Worm (Caenorhabditis elegans) whole organism, L2 larva: ENCODE data around the gene T05E12.8.

Source experiments
- C34F6.9 ChIP-seq: fragments of 150-350 bp; optimal IDR thresholded peaks from 2 replicates; lab custom pipeline; 2014; ENCODE audit warnings: missing biosample characterization, missing genetic modification characterization
- F13H6.1 ChIP-seq: sonication (generic microtip); optimal IDR thresholded peaks from 2 replicates; lab custom pipeline; 2016; ENCODE audit warnings: missing genetic modification characterization, missing compliant biosample characterization
- ZK546.5 ChIP-seq: sonication (generic microtip); optimal IDR thresholded peaks from 2 replicates; lab custom pipeline; 2017; ENCODE audit warnings: missing biosample characterization, missing genetic modification characterization
- alr-1 ChIP-seq: fragments of 150-350 bp; optimal IDR thresholded peaks from 2 replicates; lab custom pipeline; 2014; ENCODE audit warnings: missing biosample characterization, missing genetic modification characterization
- ama-1 ChIP-seq: fragments of 150-350 bp; optimal IDR thresholded peaks from 2 replicates; lab custom pipeline; 2018; ENCODE audit warnings: inconsistent platforms
- blmp-1 ChIP-seq: sonication (generic microtip); optimal IDR thresholded peaks from 2 replicates; lab custom pipeline; 2017; ENCODE audit warnings: missing genetic modification characterization, mild to moderate bottlenecking, missing compliant biosample characterization, antibody characterized with exemption, moderate library complexity; ENCODE audit not compliant: insufficient read depth
- ceh-16 ChIP-seq: fragments of 150-350 bp; optimal IDR thresholded peaks from 2 replicates; lab custom pipeline; 2014; ENCODE audit warnings: missing biosample characterization, missing genetic modification characterization
- ceh-82 ChIP-seq: fragments of 150-350 bp; optimal IDR thresholded peaks from 2 replicates; lab custom pipeline; 2014; ENCODE audit warnings: missing biosample characterization, missing genetic modification characterization
- crh-2 ChIP-seq: sonication (generic microtip); optimal IDR thresholded peaks from 2 replicates; lab custom pipeline; 2017; ENCODE audit warnings: missing biosample characterization, missing genetic modification characterization
- dmd-4 ChIP-seq: sonication (generic microtip); optimal IDR thresholded peaks from 2 replicates; lab custom pipeline; 2017; ENCODE audit warnings: missing biosample characterization, missing genetic modification characterization
- elt-1 ChIP-seq: fragments of 150-350 bp; optimal IDR thresholded peaks from 2 replicates; lab custom pipeline; 2014; ENCODE audit warnings: missing biosample characterization, missing genetic modification characterization
- fos-1 ChIP-seq: fragments of 150-350 bp; optimal IDR thresholded peaks from 2 replicates; lab custom pipeline; 2014; ENCODE audit warnings: missing biosample characterization, missing genetic modification characterization
- lin-11 ChIP-seq: fragments of 150-350 bp; sonication (generic microtip); optimal IDR thresholded peaks from 2 replicates; lab custom pipeline; 2014; ENCODE audit warnings: missing biosample characterization, missing genetic modification characterization, inconsistent platforms, mixed read lengths
- lin-13 ChIP-seq: fragments of 150-350 bp; optimal IDR thresholded peaks from 2 replicates; lab custom pipeline; 2014; ENCODE audit warnings: missing biosample characterization, missing genetic modification reagents, missing genetic modification characterization
- lsy-2 ChIP-seq, 2 experiments: fragments of 150-350 bp in 1 of 2; sonication (generic microtip) in 1 of 2; optimal IDR thresholded peaks; 2 replicates each; lab custom pipeline; 2014 to 2017; ENCODE audit warnings: missing biosample characterization in 2 of 2, missing genetic modification characterization in 2 of 2
- mab-5 ChIP-seq: fragments of 150-350 bp; optimal IDR thresholded peaks from 2 replicates; lab custom pipeline; 2014; ENCODE audit warnings: missing biosample characterization, missing genetic modification characterization
- mbf-1 ChIP-seq: sonication (generic microtip); optimal IDR thresholded peaks from 2 replicates; lab custom pipeline; 2017; ENCODE audit warnings: missing biosample characterization, missing genetic modification characterization
- mdl-1 ChIP-seq, 2 experiments: fragments of 150-350 bp in 1 of 2; sonication (generic microtip) in 1 of 2; optimal IDR thresholded peaks; 2 replicates each; lab custom pipeline; 2017; ENCODE audit warnings: missing biosample characterization in 2 of 2, missing genetic modification characterization in 2 of 2
- nhr-10 ChIP-seq: sonication (generic microtip); optimal IDR thresholded peaks from 2 replicates; lab custom pipeline; 2017; ENCODE audit warnings: missing biosample characterization, missing genetic modification characterization
- nhr-12 ChIP-seq: fragments of 150-350 bp; optimal IDR thresholded peaks from 2 replicates; lab custom pipeline; 2014; ENCODE audit warnings: missing biosample characterization, missing genetic modification characterization
- nhr-237 ChIP-seq: fragments of 150-350 bp; optimal IDR thresholded peaks from 2 replicates; lab custom pipeline; 2014; ENCODE audit warnings: missing biosample characterization, missing genetic modification characterization
- nhr-6 ChIP-seq: fragments of 150-350 bp; optimal IDR thresholded peaks from 2 replicates; lab custom pipeline; 2014; ENCODE audit warnings: missing biosample characterization, missing genetic modification characterization
- nhr-77 ChIP-seq: fragments of 150-350 bp; optimal IDR thresholded peaks from 2 replicates; lab custom pipeline; 2014; ENCODE audit warnings: missing biosample characterization, missing genetic modification characterization
- skn-1 ChIP-seq: sonication (generic microtip); optimal IDR thresholded peaks from 2 replicates; lab custom pipeline; 2017; ENCODE audit warnings: missing biosample characterization, missing genetic modification characterization
- sma-3 ChIP-seq: sonication (generic microtip); optimal IDR thresholded peaks from 2 replicates; lab custom pipeline; 2016; ENCODE audit warnings: missing genetic modification reagents, missing genetic modification characterization, missing compliant biosample characterization
- unc-62 ChIP-seq: fragments of 150-350 bp; optimal IDR thresholded peaks from 2 replicates; lab custom pipeline; 2014; ENCODE audit warnings: missing biosample characterization, missing genetic modification reagents, missing genetic modification characterization
- ztf-11 ChIP-seq: sonication (generic microtip); optimal IDR thresholded peaks from 2 replicates; lab custom pipeline; 2017; ENCODE audit warnings: missing biosample characterization, missing genetic modification characterization

Gene T05E12.8

ce11 chrV:17104527-17104926, 35.6 kb downstream of the T05E12.8 start, which contains the start of gene nhr-248:
Gene nhr-248, minus strand, starts transcription at chrV:17104627.
- TF ChIP-seq nhr-6 (tag; lab: Kevin White, UChicago) = no peak
- TF ChIP-seq fos-1 (tag; lab: Kevin White, UChicago) = no peak
- TF ChIP-seq ama-1 (lab: Kevin White, UChicago) = no peak
- no peak for TF ChIP-seq skn-1 (tag; lab: Kevin White, UChicago)
- TF ChIP-seq sma-3 = no peak
- no peak for TF ChIP-seq ceh-16 (tag; lab: Kevin White, UChicago)
- no peak for TF ChIP-seq nhr-12 (tag; lab: Kevin White, UChicago)
- TF ChIP-seq lin-13 = no peak
- no peak for TF ChIP-seq ZK546.5
- TF ChIP-seq dmd-4 (tag; lab: Kevin White, UChicago) = no peak
- no peak for TF ChIP-seq mdl-1 (tag; optimal IDR thresholded peaks at IDR 0.05; lab: Kevin White, UChicago)
- no peak for TF ChIP-seq alr-1 (tag; lab: Kevin White, UChicago)
- TF ChIP-seq F13H6.1 (tag; lab: Kevin White, UChicago) = no peak
- TF ChIP-seq C34F6.9 (tag; lab: Kevin White, UChicago) = no peak
- TF ChIP-seq ztf-11 (tag; lab: Kevin White, UChicago) = no peak
- no peak for TF ChIP-seq blmp-1 (tag; lab: Kevin White, UChicago)

DNA sequence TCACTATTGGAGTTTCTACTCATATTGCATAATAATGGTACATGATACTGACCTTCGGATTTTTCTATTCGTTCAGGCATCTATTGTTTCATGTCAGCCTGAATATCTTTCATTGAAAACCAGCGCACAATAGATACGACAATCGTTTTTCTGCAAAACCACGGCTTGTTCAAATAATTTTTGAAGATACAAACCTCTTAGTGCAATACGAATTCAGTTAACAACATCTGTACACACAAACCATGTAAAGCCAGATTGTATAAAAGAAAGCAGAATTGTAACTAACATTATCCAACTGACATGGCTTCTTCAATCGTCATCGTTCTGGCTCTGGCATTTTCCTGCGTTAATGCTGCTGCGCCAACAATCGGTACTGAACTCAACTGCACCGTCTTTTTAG, 36.5 kb downstream of the T05E12.8 start, which contains the start of gene ZK218.7:
ZK218.7 (plus strand) TSS at position 301 of the 400 bp plus-strand sequence.
- TF ChIP-seq ceh-82 (tag; lab: Kevin White, UChicago) (no peak), ama-1 (lab: Kevin White, UChicago) (no peak), nhr-77 (no peak), mab-5 (no peak), mbf-1 (tag; lab: Kevin White, UChicago) (no peak), lsy-2 (tag; optimal IDR thresholded peaks at IDR 0.05; lab: Kevin White, UChicago) (no peak), unc-62 (GFP tag; lab: Kevin White, UChicago) (no peak), fos-1 (tag; lab: Kevin White, UChicago) (no peak), C34F6.9 (tag; lab: Kevin White, UChicago) (no peak), elt-1 (no peak), nhr-6 (tag; lab: Kevin White, UChicago) (no peak), nhr-10 (no peak), nhr-237 (tag; lab: Kevin White, UChicago) (no peak), lin-11 (no peak)

ce11 chrV:17108310-17108709, 39.4 kb downstream of the T05E12.8 start, which contains the start of gene ZK218.11:
Gene ZK218.11, minus strand, starts transcription at chrV:17108410.
- TF ChIP-seq ZK546.5 = no peak
- TF ChIP-seq nhr-77 = no peak
- TF ChIP-seq crh-2 (tag; lab: Kevin White, UChicago) = no peak
- TF ChIP-seq mdl-1 (tag; optimal IDR thresholded peaks at IDR 0.05; lab: Kevin White, UChicago) = no peak
